Worm (Caenorhabditis elegans) whole organism, L4 larva: Measurements from ENCODE around the gene Y46G5A.20.

ENCODE experiments used
- F26F4.8 ChIP-seq: fragments of 200-800 bp; sonication (Bioruptor generic); conservative IDR thresholded peaks from 2 replicates; pipeline ENCODE4 v1.3.6; 2022; ENCODE audit warnings: missing genetic modification characterization, missing compliant biosample characterization
- F49E8.2 ChIP-seq: sonication (generic microtip); optimal IDR thresholded peaks from 2 replicates; lab custom pipeline; 2016; ENCODE audit warnings: missing compliant biosample characterization, mild to moderate bottlenecking, missing genetic modification characterization, borderline replicate concordance
- T20F7.1 ChIP-seq: fragments of 200-800 bp; sonication (Bioruptor generic); optimal IDR thresholded peaks from 2 replicates; lab custom pipeline; 2018; ENCODE audit warnings: mild to moderate bottlenecking, missing genetic modification characterization, missing compliant biosample characterization
- aha-1 ChIP-seq: fragments of 150-350 bp; peaks from one replicate; lab custom pipeline; 2014; ENCODE audit warnings: missing biosample characterization, missing genetic modification characterization
- aly-2 ChIP-seq: sonication (generic microtip); optimal IDR thresholded peaks from 2 replicates; lab custom pipeline; 2018; ENCODE audit warnings: missing biosample characterization, missing genetic modification characterization
- ama-1 ChIP-seq: fragments of 150-350 bp; optimal IDR thresholded peaks from 2 replicates; lab custom pipeline; 2014; ENCODE audit warnings: inconsistent platforms, mixed read lengths
- ceh-44 ChIP-seq: fragments of 200-800 bp; sonication (Bioruptor generic); IDR thresholded peaks from 2 replicates; pipeline ENCODE4 v1.3.6; 2022; ENCODE audit warnings: missing genetic modification reagents, missing genetic modification characterization, missing compliant biosample characterization
- ces-1 ChIP-seq: fragments of 150-350 bp; sonication (generic microtip); optimal IDR thresholded peaks from 4 replicates; lab custom pipeline; 2014; ENCODE audit warnings: missing biosample characterization, missing genetic modification reagents, missing genetic modification characterization
- cey-2 ChIP-seq: sonication (generic microtip); optimal IDR thresholded peaks from 3 replicates; lab custom pipeline; 2017; ENCODE audit warnings: missing genetic modification characterization, mild to moderate bottlenecking, missing compliant biosample characterization, antibody characterized with exemption, borderline replicate concordance; ENCODE audit not compliant: insufficient read depth
- ctbp-1 ChIP-seq: fragments of 200-800 bp; sonication (Bioruptor generic); IDR thresholded peaks from 2 replicates; pipeline ENCODE4 v1.3.6; 2022; ENCODE audit warnings: missing genetic modification reagents, missing genetic modification characterization, missing compliant biosample characterization
- dmd-9 ChIP-seq: fragments of 200-800 bp; sonication (Bioruptor generic); IDR thresholded peaks from 2 replicates; pipeline ENCODE4 v1.3.6; 2022; ENCODE audit warnings: missing genetic modification reagents, missing genetic modification characterization, missing compliant biosample characterization
- fkh-10 ChIP-seq: fragments of 150-350 bp; optimal IDR thresholded peaks from 2 replicates; lab custom pipeline; 2014; ENCODE audit warnings: missing biosample characterization, missing genetic modification reagents, missing genetic modification characterization
- fos-1 ChIP-seq: fragments of 150-350 bp; optimal IDR thresholded peaks from 2 replicates; lab custom pipeline; 2014; ENCODE audit warnings: missing biosample characterization, missing genetic modification characterization
- gei-8 ChIP-seq: fragments of 200-800 bp; sonication (Bioruptor generic); optimal IDR thresholded peaks from 2 replicates; lab custom pipeline; 2018; ENCODE audit warnings: mild to moderate bottlenecking, missing genetic modification characterization, missing compliant biosample characterization
- hif-1 ChIP-seq, 2 experiments: sonication (generic microtip); optimal IDR thresholded peaks; 2 replicates each; lab custom pipeline; 2016 to 2017; ENCODE audit warnings: missing compliant biosample characterization in 2 of 2, missing genetic modification characterization in 2 of 2, missing genetic modification reagents in 2 of 2, missing genotype in 2 of 2, mild to moderate bottlenecking in 1 of 2
- hlh-11 ChIP-seq: fragments of 200-800 bp; sonication (Bioruptor generic); optimal IDR thresholded peaks from 2 replicates; lab custom pipeline; 2018; ENCODE audit warnings: mild to moderate bottlenecking, missing genetic modification characterization, missing compliant biosample characterization
- hlh-30 ChIP-seq: sonication (generic microtip); optimal IDR thresholded peaks from 2 replicates; lab custom pipeline; 2017; ENCODE audit warnings: antibody characterized with exemption, mild to moderate bottlenecking, missing genetic modification characterization, missing compliant biosample characterization; ENCODE audit not compliant: insufficient read depth
- lin-15B ChIP-seq: fragments of 150-350 bp; sonication (generic microtip); optimal IDR thresholded peaks from 3 replicates; lab custom pipeline; 2014; ENCODE audit warnings: missing biosample characterization, missing genetic modification characterization
- lin-39 ChIP-seq: fragments of 150-350 bp; optimal IDR thresholded peaks from 2 replicates; lab custom pipeline; 2014; ENCODE audit warnings: missing biosample characterization, missing genetic modification reagents, missing genetic modification characterization
- nhr-111 ChIP-seq: fragments of 200-800 bp; sonication (Bioruptor generic); optimal IDR thresholded peaks from 2 replicates; lab custom pipeline; 2018; ENCODE audit warnings: mild to moderate bottlenecking, missing genetic modification characterization, missing compliant biosample characterization
- nhr-28 ChIP-seq: fragments of 150-350 bp; optimal IDR thresholded peaks from 2 replicates; lab custom pipeline; 2014; ENCODE audit warnings: missing biosample characterization, missing genetic modification characterization
- nhr-6 ChIP-seq: fragments of 150-350 bp; optimal IDR thresholded peaks from 2 replicates; lab custom pipeline; 2014; ENCODE audit warnings: missing biosample characterization, missing genetic modification characterization
- pha-4 ChIP-seq, 2 experiments: fragments of 150-350 bp in 1 of 2; fragments of 200-800 bp in 1 of 2; sonication (Bioruptor generic) in 1 of 2; IDR thresholded peaks in 1 of 2; optimal IDR thresholded peaks in 1 of 2; 2 replicates each; pipeline versions ENCODE4 v1.3.6 to Lab custom; 2014 to 2022; ENCODE audit warnings: missing genetic modification characterization in 2 of 2, missing genetic modification reagents in 2 of 2, missing biosample characterization in 1 of 2, missing compliant biosample characterization in 1 of 2
- pqm-1 ChIP-seq: sonication (generic microtip); optimal IDR thresholded peaks from 2 replicates; lab custom pipeline; 2017; ENCODE audit warnings: missing biosample characterization, missing genetic modification characterization
- set-16 ChIP-seq: fragments of 200-800 bp; sonication (Bioruptor generic); IDR thresholded peaks from 2 replicates; pipeline ENCODE4 v1.3.6; 2022; ENCODE audit warnings: missing genetic modification reagents, missing genetic modification characterization, missing compliant biosample characterization
- unc-62 ChIP-seq, 3 experiments: fragments of 150-350 bp in 1 of 3; sonication (generic microtip); optimal IDR thresholded peaks in 2 of 3; peaks in 1 of 3; 1 replicate in 1 of 3; 2 replicates in 2 of 3; lab custom pipeline; 2014 to 2017; ENCODE audit warnings: missing biosample characterization in 3 of 3, missing genetic modification characterization in 3 of 3, missing genetic modification reagents in 3 of 3, missing genotype in 1 of 3
- vab-7 ChIP-seq: fragments of 200-800 bp; sonication (Bioruptor generic); IDR thresholded peaks from 2 replicates; pipeline ENCODE4 v1.3.6; 2022; ENCODE audit warnings: missing genetic modification reagents, missing genetic modification characterization, missing compliant biosample characterization
- zag-1 ChIP-seq: fragments of 150-350 bp; optimal IDR thresholded peaks from 2 replicates; lab custom pipeline; 2014; ENCODE audit warnings: missing biosample characterization, missing genetic modification characterization
- zip-2 ChIP-seq: fragments of 150-350 bp; optimal IDR thresholded peaks from 2 replicates; lab custom pipeline; 2014; ENCODE audit warnings: missing biosample characterization, missing genetic modification characterization
- ztf-7 ChIP-seq: fragments of 150-350 bp; optimal IDR thresholded peaks from 2 replicates; lab custom pipeline; 2014; ENCODE audit warnings: missing biosample characterization, missing genetic modification characterization

Y46G5A.20 gene

DNA sequence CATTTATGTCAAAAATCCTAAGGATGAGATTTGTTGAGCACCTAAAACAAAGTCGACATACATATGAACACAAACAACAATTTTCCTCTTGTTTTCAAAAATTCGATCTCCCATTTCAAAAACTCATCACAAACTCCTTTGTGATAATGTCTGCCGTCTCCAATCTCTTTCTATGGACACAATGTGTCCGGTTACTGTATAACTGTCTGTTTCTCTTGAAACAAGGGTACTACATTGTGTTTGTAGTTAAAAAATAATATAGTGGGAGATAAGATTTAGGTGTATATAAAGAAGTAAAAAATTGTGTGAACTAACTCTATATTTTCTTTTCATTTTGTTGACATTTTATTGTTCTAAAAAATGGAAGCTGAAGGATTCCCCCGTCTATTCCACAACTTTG lies 19.5 kb downstream of the Y46G5A.20 start, which contains the start of gene bcmo-1:
Gene bcmo-1, plus strand, starts transcription at position 330 of the 400 bp plus-strand sequence.
- TF ChIP-seq F49E8.2 (tag; lab: Kevin White, UChicago) (no peak), nhr-28 (tag; lab: Kevin White, UChicago) (peak; percentile 97), fos-1 (tag; lab: Kevin White, UChicago) (no peak), vab-7 (GFP tag; lab: Robert Waterston, UW) (no peak), hlh-30 (tag; lab: Kevin White, UChicago) (no peak), zip-2 (tag; lab: Kevin White, UChicago) (no peak), pqm-1 (peak; percentile 3), T20F7.1 (no peak), hif-1 (tag; optimal IDR thresholded peaks at IDR 0.05; lab: Kevin White, UChicago) (no peak), set-16 (no peak), ces-1 (GFP tag; lab: Kevin White, UChicago) (no peak)

DNA sequence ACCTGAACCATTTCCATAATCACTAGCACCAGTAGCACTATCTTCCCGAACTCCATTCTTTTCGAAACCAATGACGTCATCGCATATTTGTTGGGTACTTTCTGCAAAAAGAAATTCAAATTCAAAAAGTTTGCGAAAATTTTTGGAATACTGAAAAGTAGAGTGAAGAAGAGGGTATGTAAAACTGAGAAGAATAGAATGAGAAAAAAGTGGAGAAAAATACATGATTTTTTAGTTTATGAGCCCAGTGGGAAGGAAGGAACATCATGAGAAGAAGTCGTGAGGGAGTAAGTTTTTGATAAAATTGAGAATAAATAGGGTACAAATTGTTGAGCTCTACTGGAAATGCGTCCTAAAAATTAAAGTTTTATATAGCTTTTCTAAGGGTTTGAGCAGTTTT lies 29.2 kb downstream of the Y46G5A.20 start, which contains the start of gene lgc-35:
Gene lgc-35, minus strand, starts transcription at position 101 of the 400 bp plus-strand sequence.
- TF ChIP-seq nhr-111 (GFP tag; lab: Kevin White, UChicago): no peak
- no peak for TF ChIP-seq lin-15B

DNA sequence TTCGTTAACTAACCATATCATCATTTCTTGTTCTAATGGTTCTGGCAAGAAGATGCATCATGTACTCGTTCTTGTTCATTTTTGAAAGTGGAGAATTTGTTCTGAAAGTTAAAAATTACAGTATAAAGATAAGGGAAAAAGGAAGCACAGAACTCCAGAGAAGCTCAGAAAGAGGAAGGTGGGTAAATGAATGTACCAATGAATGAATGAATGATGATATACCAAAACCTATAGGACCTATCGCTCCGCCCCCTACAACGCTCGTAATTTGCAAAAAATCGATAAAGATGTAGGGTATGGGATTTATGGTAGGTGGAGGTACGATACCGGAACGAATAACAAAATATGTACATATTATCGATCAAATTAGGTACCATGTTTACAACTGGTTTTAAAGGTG lies 36.9 kb downstream of the Y46G5A.20 start, which contains the start of gene pes-10:
Gene pes-10, minus strand, starts transcription at position 101 of the 400 bp plus-strand sequence.
- TF ChIP-seq ctbp-1 (GFP tag; lab: Robert Waterston, UW): no peak
- TF ChIP-seq unc-62 (GFP tag; optimal IDR thresholded peaks at IDR 0.05 in 1 of 2; lab: Kevin White, UChicago): peak in 1 of 2 experiments; percentile 65
- TF ChIP-seq unc-62 (tag; optimal IDR thresholded peaks at IDR 0.05; lab: Kevin White, UChicago): no peak
- TF ChIP-seq, all 104 proteins: peak for 1

DNA sequence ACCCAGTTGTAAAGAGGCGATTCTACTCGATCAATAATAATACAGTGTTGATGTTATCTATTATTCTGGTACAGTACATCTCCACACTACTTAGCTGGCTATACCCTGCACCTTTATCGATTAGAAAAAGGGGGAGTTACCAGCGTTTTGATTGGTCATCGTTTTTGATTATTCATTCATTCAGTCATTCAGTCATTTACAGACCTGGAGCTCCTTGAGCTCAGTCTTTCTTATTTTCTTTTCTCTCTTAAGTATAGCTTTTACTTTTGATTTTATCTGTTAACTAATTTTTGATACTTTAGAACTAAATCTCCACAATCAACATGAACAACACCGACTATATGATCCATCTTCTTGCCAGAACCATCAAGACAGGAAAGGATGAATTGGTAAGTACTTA lies 39.3 kb downstream of the Y46G5A.20 start, which contains the start of gene Y46G5A.28:
Gene Y46G5A.28, plus strand, starts transcription at position 301 of the 400 bp plus-strand sequence.
- TF ChIP-seq pha-4 (GFP tag; IDR thresholded peaks at IDR 0.05; lab: Robert Waterston, UW) (no peak), pha-4 (tag; optimal IDR thresholded peaks at IDR 0.05; lab: Kevin White, UChicago) (no peak), hlh-11 (no peak), ceh-44 (GFP tag; lab: Robert Waterston, UW) (no peak), aha-1 (peak; percentile 46), F26F4.8 (GFP tag; lab: Robert Waterston, UW) (no peak)

DNA sequence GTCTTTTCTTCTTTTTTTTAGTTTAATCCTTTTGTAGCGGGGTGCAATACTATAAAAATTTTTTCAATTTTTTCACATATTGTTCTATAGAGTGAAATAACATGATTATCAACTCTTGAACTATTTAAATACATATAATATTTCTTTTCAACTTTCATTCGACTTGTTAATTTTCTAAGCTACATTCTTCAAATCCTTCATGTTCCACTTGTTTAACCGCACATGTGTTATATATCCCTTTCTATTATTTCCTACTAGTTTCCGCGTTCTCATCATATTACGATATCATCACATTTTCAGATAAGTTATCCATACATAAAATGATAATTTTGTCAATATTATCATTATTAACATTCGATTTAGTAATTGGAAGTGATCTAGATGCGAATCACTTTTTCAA lies 45.1 kb downstream of the Y46G5A.20 start, which contains the start of gene Y46G5A.29:
Gene Y46G5A.29, plus strand, starts transcription at position 301 of the 400 bp plus-strand sequence.
- TF ChIP-seq zag-1 (tag; lab: Kevin White, UChicago) (no peak), cey-2 (tag; lab: Kevin White, UChicago) (no peak), lin-39 (tag; lab: Kevin White, UChicago) (no peak), dmd-9 (GFP tag; lab: Robert Waterston, UW) (no peak), nhr-6 (tag; lab: Kevin White, UChicago) (no peak), ztf-7 (no peak), fkh-10 (GFP tag; lab: Kevin White, UChicago) (no peak), gei-8 (no peak), ama-1 (lab: Kevin White, UChicago) (no peak), aly-2 (tag; lab: Kevin White, UChicago) (no peak), F26F4.8 (GFP tag; lab: Robert Waterston, UW) (no peak)
